Worm (Caenorhabditis elegans) whole organism, L4/young adult: ENCODE results near the gene alg-3.

Experiments
- W03F9.2 ChIP-seq: fragments of 150-350 bp; optimal IDR thresholded peaks from 2 replicates; lab custom pipeline; 2014; ENCODE audit warnings: missing biosample characterization, missing genetic modification characterization
- dao-5 ChIP-seq: sonication (generic microtip); optimal IDR thresholded peaks from 2 replicates; lab custom pipeline; 2016; ENCODE audit warnings: missing genotype, missing genetic modification characterization, moderate library complexity, missing compliant biosample characterization
- him-1 ChIP-seq: sonication (generic microtip); optimal IDR thresholded peaks from 2 replicates; lab custom pipeline; 2016; ENCODE audit warnings: missing genotype, missing genetic modification reagents, missing genetic modification characterization, missing compliant biosample characterization

- no peak for TF ChIP-seq dao-5 (tag; lab: Kevin White, UChicago)
- no peak for TF ChIP-seq him-1 (tag; lab: Kevin White, UChicago)
- TF ChIP-seq W03F9.2 (tag; lab: Kevin White, UChicago), result no peak
Observed at ce11 chrIV:11742406-11742805, 38.4 kb downstream of the alg-3 start, which contains the start of gene K01A6.5.
